Fruit fly (Drosophila melanogaster) whole organism, embryonic: ENCODE measurements around the gene Faa.

Experiments
- CG10274 ChIP-seq: fragments of 200-800 bp; sonication (Bioruptor generic); optimal IDR thresholded peaks from 3 replicates; lab custom pipeline; 2017; ENCODE audit warnings: missing biosample characterization, mild to moderate bottlenecking, missing genetic modification characterization
- CG11560 ChIP-seq: fragments of 200-800 bp; sonication (Bioruptor generic); IDR thresholded peaks from 3 replicates; pipeline ENCODE4 v1.3.6; 2022; ENCODE audit warnings: missing biosample characterization, missing genetic modification characterization
- CG13296 ChIP-seq: fragments of 200-800 bp; sonication (Bioruptor generic); optimal IDR thresholded peaks from 3 replicates; lab custom pipeline; 2018; ENCODE audit warnings: missing biosample characterization, mild to moderate bottlenecking, missing genetic modification characterization
- CG14014 ChIP-seq: fragments of 200-800 bp; sonication (Bioruptor generic); IDR thresholded peaks from 2 replicates; pipeline ENCODE4 v1.3.6; 2022; ENCODE audit warnings: missing biosample characterization, missing genetic modification characterization
- CG14441 ChIP-seq: fragments of 200-800 bp; sonication (Bioruptor generic); IDR thresholded peaks from 2 replicates; pipeline ENCODE4 v1.3.6; 2022; ENCODE audit warnings: missing biosample characterization, missing genetic modification characterization
- CG16863 ChIP-seq: fragments of 200-800 bp; sonication (Bioruptor generic); optimal IDR thresholded peaks from 3 replicates; lab custom pipeline; 2016; ENCODE audit warnings: missing biosample characterization, missing genetic modification characterization
- CG18764 ChIP-seq: fragments of 200-800 bp; sonication (Bioruptor generic); optimal IDR thresholded peaks from 3 replicates; lab custom pipeline; 2016; ENCODE audit warnings: missing biosample characterization, missing genetic modification characterization
- CG2116 ChIP-seq: fragments of 200-800 bp; sonication (Bioruptor generic); optimal IDR thresholded peaks from 3 replicates; lab custom pipeline; 2018; ENCODE audit warnings: missing biosample characterization, mild to moderate bottlenecking, missing genetic modification characterization
- CG32767 ChIP-seq: fragments of 200-800 bp; sonication (Bioruptor generic); IDR thresholded peaks from 2 replicates; pipeline ENCODE4 v1.3.6; 2022; ENCODE audit warnings: missing biosample characterization, missing genetic modification characterization
- CG34376 ChIP-seq: fragments of 200-800 bp; sonication (Bioruptor generic); optimal IDR thresholded peaks from 2 replicates; lab custom pipeline; 2018; ENCODE audit warnings: missing biosample characterization, mild to moderate bottlenecking, missing genetic modification characterization
- CG43689 ChIP-seq: fragments of 200-800 bp; sonication (Bioruptor generic); IDR thresholded peaks from 2 replicates; pipeline ENCODE4 v1.3.6; 2022; ENCODE audit warnings: missing biosample characterization, missing genetic modification characterization
- CG4404 ChIP-seq: fragments of 200-800 bp; sonication (Bioruptor generic); IDR thresholded peaks from 2 replicates; pipeline ENCODE4 v1.3.6; 2022; ENCODE audit warnings: missing biosample characterization, missing genetic modification characterization
- CG4730 ChIP-seq: fragments of 200-800 bp; sonication (Bioruptor generic); IDR thresholded peaks from 2 replicates; pipeline ENCODE4 v1.3.6; 2022; ENCODE audit warnings: missing biosample characterization, missing genetic modification characterization
- CG4854 ChIP-seq: fragments of 200-800 bp; sonication (Bioruptor generic); optimal IDR thresholded peaks from 2 replicates; lab custom pipeline; 2016; ENCODE audit warnings: missing biosample characterization, missing genetic modification characterization, inconsistent platforms
- CG7963 ChIP-seq: fragments of 200-800 bp; sonication (Bioruptor generic); IDR thresholded peaks from 3 replicates; pipeline ENCODE4 v1.3.6; 2022; ENCODE audit warnings: missing biosample characterization, missing genetic modification characterization; ENCODE audit not compliant: partially characterized antibody
- CG8281 ChIP-seq: fragments of 200-800 bp; sonication (Bioruptor generic); optimal IDR thresholded peaks from 2 replicates; lab custom pipeline; 2018; ENCODE audit warnings: missing biosample characterization, mild to moderate bottlenecking, missing genetic modification characterization, moderate library complexity
- CG8388 ChIP-seq: fragments of 200-800 bp; sonication (Bioruptor generic); optimal IDR thresholded peaks from 2 replicates; lab custom pipeline; 2019; ENCODE audit warnings: missing biosample characterization, mild to moderate bottlenecking, missing genetic modification characterization, moderate library complexity
- CG8478 ChIP-seq: fragments of >200 bp; optimal IDR thresholded peaks from 2 replicates; lab custom pipeline; 2018
- CG9876 ChIP-seq: fragments of 200-800 bp; sonication (Bioruptor generic); optimal IDR thresholded peaks from 2 replicates; lab custom pipeline; 2016; ENCODE audit warnings: missing biosample characterization, missing genetic modification characterization
- Dek ChIP-seq: fragments of 200-800 bp; sonication (Bioruptor generic); optimal IDR thresholded peaks from 3 replicates; lab custom pipeline; 2019; ENCODE audit warnings: missing biosample characterization, mild to moderate bottlenecking, missing genetic modification characterization, moderate library complexity
- Dip2 ChIP-seq: fragments of 200-800 bp; sonication (Bioruptor generic); IDR thresholded peaks from 2 replicates; pipeline ENCODE4 v1.3.6; 2022; ENCODE audit warnings: missing biosample characterization, missing genetic modification characterization
- Doc3 ChIP-seq: fragments of 200-800 bp; sonication (Bioruptor generic); IDR thresholded peaks from 3 replicates; pipeline ENCODE4 v1.3.6; 2022; ENCODE audit warnings: missing biosample characterization, missing genetic modification characterization; ENCODE audit not compliant: partially characterized antibody
- Fer2 ChIP-seq: fragments of 200-800 bp; sonication (Bioruptor generic); optimal IDR thresholded peaks from 2 replicates; lab custom pipeline; 2018; ENCODE audit warnings: missing biosample characterization, mild to moderate bottlenecking, missing genetic modification characterization, moderate library complexity
- HLH54F ChIP-seq: fragments of 200-800 bp; sonication (Bioruptor generic); optimal IDR thresholded peaks from 3 replicates; lab custom pipeline; 2016; ENCODE audit warnings: missing biosample characterization, missing genetic modification characterization
- Hr51 ChIP-seq, 2 experiments: fragments of 200-800 bp; sonication (Bioruptor generic); optimal IDR thresholded peaks; 2 replicates in 1 of 2; 3 replicates in 1 of 2; lab custom pipeline; 2016 to 2018; ENCODE audit warnings: missing biosample characterization in 2 of 2, missing genetic modification characterization in 2 of 2, mild to moderate bottlenecking in 1 of 2, moderate library complexity in 1 of 2
- Lpt ChIP-seq: fragments of >200 bp; optimal IDR thresholded peaks from 2 replicates; lab custom pipeline; 2018; ENCODE audit warnings: missing biosample characterization, missing genetic modification characterization
- Six4 ChIP-seq: fragments of 200-800 bp; sonication (Bioruptor generic); optimal IDR thresholded peaks from 2 replicates; lab custom pipeline; 2016; ENCODE audit warnings: missing biosample characterization, missing genetic modification characterization
- Ssrp ChIP-seq: fragments of 200-800 bp; sonication (Bioruptor generic); optimal IDR thresholded peaks from 2 replicates; lab custom pipeline; 2018; ENCODE audit warnings: missing biosample characterization, mild to moderate bottlenecking, missing genetic modification characterization, moderate library complexity
- Usf ChIP-seq: fragments of 200-800 bp; sonication (Bioruptor generic); optimal IDR thresholded peaks from 2 replicates; lab custom pipeline; 2017; ENCODE audit warnings: missing genotype, missing biosample characterization, missing genetic modification characterization
- al ChIP-seq: fragments of 200-800 bp; sonication (Bioruptor generic); IDR thresholded peaks from 2 replicates; pipeline ENCODE4 v1.3.6; 2022; ENCODE audit warnings: missing biosample characterization, missing genetic modification characterization
- cato ChIP-seq: fragments of 200-800 bp; sonication (Bioruptor generic); optimal IDR thresholded peaks from 2 replicates; lab custom pipeline; 2016; ENCODE audit warnings: missing biosample characterization, missing genetic modification characterization, borderline replicate concordance
- fru ChIP-seq: fragments of >200 bp; optimal IDR thresholded peaks from 2 replicates; lab custom pipeline; 2017
- gt ChIP-seq: fragments of 200-800 bp; sonication (Bioruptor generic); IDR thresholded peaks from 2 replicates; pipeline ENCODE4 v1.3.6; 2022; ENCODE audit warnings: missing biosample characterization, missing genetic modification characterization
- her ChIP-seq: fragments of 200-800 bp; sonication (Bioruptor generic); optimal IDR thresholded peaks from 2 replicates; lab custom pipeline; 2016; ENCODE audit warnings: missing biosample characterization, missing genetic modification characterization
- hth ChIP-seq: fragments of >200 bp; optimal IDR thresholded peaks from 2 replicates; lab custom pipeline; 2017; ENCODE audit warnings: inconsistent platforms
- jing ChIP-seq: fragments of 200-800 bp; sonication (Bioruptor generic); optimal IDR thresholded peaks from 2 replicates; lab custom pipeline; 2018; ENCODE audit warnings: missing biosample characterization, mild to moderate bottlenecking, missing genetic modification characterization
- jumu ChIP-seq: fragments of 200-800 bp; sonication (Bioruptor generic); optimal IDR thresholded peaks from 3 replicates; lab custom pipeline; 2016; ENCODE audit warnings: missing biosample characterization, missing genetic modification characterization
- lilli ChIP-seq: fragments of 200-800 bp; sonication (Bioruptor generic); optimal IDR thresholded peaks from 3 replicates; lab custom pipeline; 2016; ENCODE audit warnings: missing biosample characterization, missing genetic modification characterization
- luna ChIP-seq: fragments of 200-800 bp; sonication (Bioruptor generic); optimal IDR thresholded peaks from 2 replicates; lab custom pipeline; 2016; ENCODE audit warnings: missing biosample characterization, missing genetic modification characterization
- mam ChIP-seq: fragments of 200-800 bp; sonication (Bioruptor generic); optimal IDR thresholded peaks from 3 replicates; lab custom pipeline; 2016; ENCODE audit warnings: missing biosample characterization, missing genetic modification characterization
- oc ChIP-seq: fragments of 200-800 bp; sonication (Bioruptor generic); optimal IDR thresholded peaks from 2 replicates; lab custom pipeline; 2018; ENCODE audit warnings: missing biosample characterization, mild to moderate bottlenecking, missing genetic modification characterization, moderate library complexity
- pros ChIP-seq: fragments of 200-800 bp; sonication (Bioruptor generic); optimal IDR thresholded peaks from 3 replicates; lab custom pipeline; 2019; ENCODE audit warnings: missing biosample characterization, mild to moderate bottlenecking, missing genetic modification characterization, moderate library complexity
- psq ChIP-seq: fragments of 200-800 bp; sonication (Bioruptor generic); optimal IDR thresholded peaks from 2 replicates; lab custom pipeline; 2017; ENCODE audit warnings: missing biosample characterization, missing genetic modification characterization
- repo ChIP-seq: fragments of 200-800 bp; sonication (Bioruptor generic); optimal IDR thresholded peaks from 2 replicates; lab custom pipeline; 2016; ENCODE audit warnings: missing biosample characterization, missing genetic modification characterization
- sc ChIP-seq, 3 experiments: fragments of >200 bp in 2 of 3; fragments of 200-800 bp in 1 of 3; sonication (Bioruptor generic) in 1 of 3; optimal IDR thresholded peaks; 2 replicates in 2 of 3; 3 replicates in 1 of 3; lab custom pipeline; 2017; ENCODE audit warnings: mild to moderate bottlenecking in 1 of 3, missing biosample characterization in 1 of 3, missing genetic modification characterization in 1 of 3, missing genetic modification reagents in 1 of 3
- scrt ChIP-seq: fragments of 200-800 bp; sonication (Bioruptor generic); optimal IDR thresholded peaks from 2 replicates; lab custom pipeline; 2018; ENCODE audit warnings: missing biosample characterization, mild to moderate bottlenecking, missing genetic modification characterization, moderate library complexity
- stc ChIP-seq: fragments of 200-800 bp; sonication (Bioruptor generic); IDR thresholded peaks from 2 replicates; pipeline ENCODE4 v1.3.6; 2022; ENCODE audit warnings: missing biosample characterization, missing genetic modification characterization
- stwl ChIP-seq: fragments of 200-800 bp; sonication (Bioruptor generic); optimal IDR thresholded peaks from 3 replicates; lab custom pipeline; 2018; ENCODE audit warnings: missing biosample characterization, mild to moderate bottlenecking, missing genetic modification characterization, moderate library complexity
- sug ChIP-seq: fragments of 200-800 bp; optimal IDR thresholded peaks from 2 replicates; lab custom pipeline; 2019; ENCODE audit warnings: missing biosample characterization, mild to moderate bottlenecking, missing genetic modification characterization, moderate library complexity
- ttk ChIP-seq: fragments of 200-800 bp; sonication (Bioruptor generic); IDR thresholded peaks from 2 replicates; pipeline ENCODE4 v2.1.2; 2022; ENCODE audit warnings: missing biosample characterization, missing genetic modification characterization

The Faa gene

DNA sequence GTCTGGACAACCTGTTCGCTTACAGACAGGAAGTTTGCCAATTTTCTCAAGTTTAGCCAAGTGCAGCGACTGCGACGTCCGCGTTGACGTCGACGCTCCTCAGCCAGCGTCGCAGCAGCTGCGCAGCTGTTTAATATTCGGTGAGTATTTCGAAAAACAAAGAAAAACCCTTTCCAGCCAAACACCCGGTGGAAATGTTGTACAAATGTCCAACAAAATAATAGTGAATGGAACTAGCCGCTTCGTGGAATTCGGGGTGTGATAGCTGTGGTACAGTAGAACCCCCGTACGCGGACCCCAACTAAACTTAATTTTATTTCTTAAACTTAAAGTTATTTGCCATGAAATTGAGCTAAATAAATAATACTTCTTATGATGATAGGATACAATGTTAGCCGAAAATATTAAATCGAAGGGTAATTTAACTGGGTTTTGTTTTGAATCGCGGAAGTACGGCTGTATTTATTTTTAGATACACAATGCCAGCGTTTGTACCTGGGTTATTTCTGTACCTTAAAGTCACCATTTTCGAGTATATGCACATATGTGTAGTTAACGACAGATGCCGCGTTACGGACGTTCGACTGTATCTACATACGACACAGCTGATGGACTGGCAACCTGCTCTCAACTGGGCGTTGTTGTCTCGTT is 35.2 kb upstream of the Faa start (continued):
- peak; percentile 18 for TF ChIP-seq her (GFP tag; lab: Kevin White, UChicago)
- no peak for TF ChIP-seq pros (GFP tag; lab: Kevin White, UChicago)
- TF ChIP-seq Six4, result peak; percentile 9
- peak; percentile 64 for TF ChIP-seq Dek (tag; lab: Kevin White, UChicago)
- TF ChIP-seq CG8281 (tag; lab: Kevin White, UChicago), result peak; percentile 45
- TF ChIP-seq oc (tag; lab: Kevin White, UChicago), result peak; percentile 41
- TF ChIP-seq CG2116 (GFP tag; lab: Kevin White, UChicago), result peak; percentile 23
- peak; percentile 51 to 82 for TF ChIP-seq Hr51 (GFP tag; optimal IDR thresholded peaks at IDR 0.05; lab: Kevin White, UChicago)
- peak; percentile 44; the same call in 1 of the 2 replicates for TF ChIP-seq CG14014 (GFP tag; lab: Robert Waterston, UW)
- TF ChIP-seq Usf (GFP tag; lab: Kevin White, UChicago), result peak; percentile 72
- TF ChIP-seq CG34376 (GFP tag; lab: Kevin White, UChicago), result peak; percentile 22
- TF ChIP-seq Ssrp (tag; lab: Kevin White, UChicago), result peak; percentile 70
- peak; percentile 71 for TF ChIP-seq CG4854 (GFP tag; lab: Kevin White, UChicago)
- no peak for TF ChIP-seq jumu (GFP tag; lab: Kevin White, UChicago)
- peak; percentile 40 for TF ChIP-seq scrt (GFP tag; lab: Kevin White, UChicago)
- no peak for TF ChIP-seq sc (optimal IDR thresholded peaks at IDR 0.05; lab: Kevin White, UChicago)
- peak; percentile 59 for TF ChIP-seq sc (GFP tag; optimal IDR thresholded peaks at IDR 0.05; lab: Kevin White, UChicago)
- TF ChIP-seq Dip2 (GFP tag; lab: Robert Waterston, UW), result no peak
- TF ChIP-seq CG4404, result peak; percentile 54; the same call in 1 of the 2 replicates
- peak; percentile 53 for TF ChIP-seq ttk (GFP tag; lab: Robert Waterston, UW)
- peak; percentile 18 for TF ChIP-seq CG9876
- TF ChIP-seq luna (GFP tag; lab: Kevin White, UChicago), result no peak
- TF ChIP-seq jing (GFP tag; lab: Kevin White, UChicago), result no peak
- no peak for TF ChIP-seq CG7963
- TF ChIP-seq hth, result no peak
- no peak for TF ChIP-seq CG11560 (tag; lab: Robert Waterston, UW)
- TF ChIP-seq CG13296, result peak; percentile 79
- peak; percentile 80 for TF ChIP-seq lilli (GFP tag; lab: Kevin White, UChicago)
- no peak for TF ChIP-seq fru (lab: Kevin White, UChicago)
- TF ChIP-seq stc, result no peak
- TF ChIP-seq cato (GFP tag; lab: Kevin White, UChicago), result no peak
- no peak for TF ChIP-seq gt (GFP tag; lab: Robert Waterston, UW)
- peak; percentile 42 for TF ChIP-seq CG18764
- TF ChIP-seq sug, result peak; percentile 60
- no peak for TF ChIP-seq CG4730 (GFP tag; lab: Robert Waterston, UW)
- TF ChIP-seq mam (GFP tag; lab: Kevin White, UChicago), result peak; percentile 71
- TF ChIP-seq stwl (tag; lab: Kevin White, UChicago), result no peak
- TF ChIP-seq CG8388 (GFP tag; lab: Kevin White, UChicago), result peak; percentile 73
- 0 out of 2 replicates have a peak, but pooled peaks have one; percentile 18 for TF ChIP-seq al (GFP tag; lab: Robert Waterston, UW)
- TF ChIP-seq repo (GFP tag; lab: Kevin White, UChicago), result peak; percentile 33
- no peak for TF ChIP-seq Doc3 (GFP tag; lab: Robert Waterston, UW)
- peak; percentile 41; the same call in 1 of the 2 replicates for TF ChIP-seq CG32767 (GFP tag; lab: Robert Waterston, UW)
- no peak for TF ChIP-seq CG43689 (GFP tag; lab: Robert Waterston, UW)
- TF ChIP-seq Fer2 (tag; lab: Kevin White, UChicago), result peak; percentile 30
- TF ChIP-seq psq (GFP tag; lab: Kevin White, UChicago), result no peak
- TF ChIP-seq CG16863, result peak; percentile 65
- TF ChIP-seq HLH54F, result peak; percentile 45
- TF ChIP-seq Lpt (GFP tag; lab: Kevin White, UChicago), result no peak
- peak; percentile 58 for TF ChIP-seq CG14441 (GFP tag; lab: Robert Waterston, UW)
- no peak for TF ChIP-seq CG8478 (lab: Kevin White, UChicago)
- peak; percentile 69 for TF ChIP-seq CG10274 (GFP tag; lab: Kevin White, UChicago)
